Worm (Caenorhabditis elegans): ENCODE data around the gene C05E4.15.

- TF ChIP-seq unc-62 (GFP tag; optimal IDR thresholded peaks at IDR 0.05), result no peak
- no peak for TF ChIP-seq bed-2 (GFP tag; IDR thresholded peaks at IDR 0.05)
- no peak for TF ChIP-seq aptf-2 (GFP tag; conservative IDR thresholded peaks at IDR 0.05)
- no peak for TF ChIP-seq Y79H2A.3 (GFP tag; conservative IDR thresholded peaks at IDR 0.05)
- no peak for TF ChIP-seq ztf-18 (tag; optimal IDR thresholded peaks at IDR 0.05)
- no peak for TF ChIP-seq tbx-9 (tag; optimal IDR thresholded peaks at IDR 0.05; ENCODE audit: borderline replicate concordance)
- no peak for TF ChIP-seq F49E8.2 (tag; optimal IDR thresholded peaks at IDR 0.05; ENCODE audit: insufficient read depth)
- TF ChIP-seq ets-4 (GFP tag; optimal IDR thresholded peaks at IDR 0.05), result no peak
- TF ChIP-seq let-526 (GFP tag; IDR thresholded peaks at IDR 0.05), result no peak
- no peak for TF ChIP-seq B0035.1 (tag; optimal IDR thresholded peaks at IDR 0.05)
Observed at ce11 chrV:800271-800670, 39.1 kb upstream of the C05E4.15 start.

All from whole organism, young adult.